Fruit fly (Drosophila melanogaster): Measurements from ENCODE around the gene FucTB.

Gene FucTB

DNA sequence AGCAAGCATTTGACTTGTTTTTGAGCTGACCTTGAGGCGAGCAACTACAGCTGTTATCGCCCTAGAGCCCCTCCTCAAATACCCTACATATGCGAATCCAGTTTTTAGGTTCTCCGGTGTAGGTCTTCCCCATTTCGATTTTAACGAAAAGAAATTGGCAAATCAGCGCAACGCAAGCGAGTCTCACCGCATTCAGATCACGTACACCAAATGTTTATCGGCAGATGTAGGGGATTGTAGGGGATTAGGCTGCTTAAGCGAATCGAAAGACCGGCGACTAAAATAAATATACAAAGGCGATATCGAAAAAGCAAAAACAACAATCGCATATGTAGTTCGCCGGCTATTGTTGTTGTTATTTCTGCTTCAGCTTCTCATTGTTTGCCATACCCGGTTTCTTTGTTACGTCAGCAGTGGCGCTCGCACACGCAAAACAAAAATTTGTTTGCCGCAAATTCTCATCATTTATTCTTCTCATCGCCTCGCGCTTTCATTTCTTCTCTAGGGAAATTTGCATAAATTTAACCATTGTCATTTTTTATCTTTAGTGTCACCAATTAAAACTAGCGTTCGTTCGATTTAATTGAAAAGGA lies 42.7 kb downstream of the FucTB start (continued):
- TF ChIP-seq CG16815 (GFP tag; optimal IDR thresholded peaks at IDR 0.05) (peak; percentile 65), sug (tag; optimal IDR thresholded peaks at IDR 0.05) (peak; percentile 39), CG3847 (GFP tag; IDR thresholded peaks at IDR 0.05) (peak; percentile 75), CG14860 (GFP tag; IDR thresholded peaks at IDR 0.05; ENCODE audit: partially characterized antibody) (no peak), B-H2 (GFP tag; optimal IDR thresholded peaks at IDR 0.05) (peak; percentile 8), Fer2 (tag; optimal IDR thresholded peaks at IDR 0.05) (no peak), CG8388 (GFP tag; optimal IDR thresholded peaks at IDR 0.05) (no peak), Gsc (GFP tag; IDR thresholded peaks at IDR 0.05) (no peak), crc (GFP tag; optimal IDR thresholded peaks at IDR 0.05) (peak; percentile 50), ab (GFP tag; optimal IDR thresholded peaks at IDR 0.05) (no peak), insv (GFP tag; optimal IDR thresholded peaks at IDR 0.05) (no peak), CG7372 (GFP tag; IDR thresholded peaks at IDR 0.05) (0 out of 2 replicates have a peak, but pooled peaks have one; percentile 17), Asciz (GFP tag; optimal IDR thresholded peaks at IDR 0.05) (no peak), CG4707 (GFP tag; optimal IDR thresholded peaks at IDR 0.05) (no peak), Fer1 (GFP tag; optimal IDR thresholded peaks at IDR 0.05) (peak; percentile 52), CG13424 (tag; optimal IDR thresholded peaks at IDR 0.05) (peak; percentile 9), CG10267 (tag; optimal IDR thresholded peaks at IDR 0.05) (no peak), CG6813 (GFP tag; optimal IDR thresholded peaks at IDR 0.05) (peak; percentile 37), CG11723 (GFP tag; optimal IDR thresholded peaks at IDR 0.05) (peak; percentile 5), eyg (GFP tag; optimal IDR thresholded peaks at IDR 0.05) (peak; percentile 53), peb (GFP tag; IDR thresholded peaks at IDR 0.05) (0 out of 2 replicates have a peak, but pooled peaks have one; percentile 7), CG10462 (GFP tag; optimal IDR thresholded peaks at IDR 0.05) (no peak), tio (GFP tag; optimal IDR thresholded peaks at IDR 0.05) (no peak), Spps (tag; optimal IDR thresholded peaks at IDR 0.05) (no peak), Side (GFP tag; optimal IDR thresholded peaks at IDR 0.05) (peak; percentile 67), Sin3A (optimal IDR thresholded peaks at IDR 0.05) (no peak), danr (GFP tag; IDR thresholded peaks at IDR 0.05) (peak; percentile 52; the same call in 1 of the 2 replicates), CG10959 (GFP tag; IDR thresholded peaks at IDR 0.05) (no peak), Dbx (GFP tag; IDR thresholded peaks at IDR 0.05) (peak; percentile 81), bigmax (GFP tag; optimal IDR thresholded peaks at IDR 0.05) (no peak), HmgZ (tag; optimal IDR thresholded peaks at IDR 0.05) (peak; percentile 64), mld (GFP tag; IDR thresholded peaks at IDR 0.05; ENCODE audit: partially characterized antibody) (no peak), hb (GFP tag; IDR thresholded peaks at IDR 0.05; ENCODE audit: partially characterized antibody) (no peak), schlank (tag; optimal IDR thresholded peaks at IDR 0.05) (peak; percentile 82), CG6683 (GFP tag; optimal IDR thresholded peaks at IDR 0.05) (no peak), D19B (GFP tag; optimal IDR thresholded peaks at IDR 0.05) (peak; percentile 75), Atf-2 (GFP tag; optimal IDR thresholded peaks at IDR 0.05) (peak; percentile 50), Hr3 (GFP tag; optimal IDR thresholded peaks at IDR 0.05) (peak; percentile 59), luna (GFP tag; optimal IDR thresholded peaks at IDR 0.05) (peak; percentile 46), shn (GFP tag; optimal IDR thresholded peaks at IDR 0.05) (peak; percentile 86), CG7928 (GFP tag; optimal IDR thresholded peaks at IDR 0.05) (no peak), vvl (GFP tag; IDR thresholded peaks at IDR 0.05) (peak; percentile 74), tna (GFP tag; IDR thresholded peaks at IDR 0.05; ENCODE audit: partially characterized antibody) (no peak), ftz-f1 (GFP tag; optimal IDR thresholded peaks at IDR 0.05) (peak; percentile 51), crol (GFP tag; IDR thresholded peaks at IDR 0.05) (no peak), CG3065 (GFP tag; optimal IDR thresholded peaks at IDR 0.05) (no peak), Tbp (GFP tag; optimal IDR thresholded peaks at IDR 0.05) (no peak), ken (GFP tag; IDR thresholded peaks at IDR 0.05) (0 out of 3 replicates have a peak, but pooled peaks have one; percentile 54), CG32532 (GFP tag; IDR thresholded peaks at IDR 0.05) (peak; percentile 85), CG14965 (GFP tag; optimal IDR thresholded peaks at IDR 0.05; ENCODE audit: borderline replicate concordance) (no peak)
